Worm (Caenorhabditis elegans) whole organism, late embryonic: Measurements from ENCODE around the gene F57F4.1.

Experiments used
- C38D4.7 ChIP-seq: fragments of 200-800 bp; sonication (Bioruptor generic); optimal IDR thresholded peaks from 2 replicates; lab custom pipeline; 2018; ENCODE audit warnings: mild to moderate bottlenecking, missing genetic modification characterization, moderate library complexity, missing compliant biosample characterization
- F13H6.1 ChIP-seq: sonication (generic microtip); optimal IDR thresholded peaks from 2 replicates; lab custom pipeline; 2016; ENCODE audit warnings: missing genetic modification characterization, missing compliant biosample characterization
- K02D7.2 ChIP-seq: sonication (generic microtip); optimal IDR thresholded peaks from 2 replicates; lab custom pipeline; 2017; ENCODE audit warnings: mild to moderate bottlenecking, missing genetic modification characterization, missing compliant biosample characterization
- T23F11.4 ChIP-seq: fragments of 200-800 bp; sonication (Bioruptor generic); optimal IDR thresholded peaks from 2 replicates; lab custom pipeline; 2018; ENCODE audit warnings: mild to moderate bottlenecking, missing genetic modification characterization, missing compliant biosample characterization
- Y22D7AL.16 ChIP-seq: sonication (generic microtip); optimal IDR thresholded peaks from 2 replicates; lab custom pipeline; 2016; ENCODE audit warnings: missing genetic modification characterization, missing compliant biosample characterization
- ama-1 ChIP-seq: fragments of 150-350 bp; optimal IDR thresholded peaks from 2 replicates; lab custom pipeline; 2014
- ceh-14 ChIP-seq: sonication (generic microtip); optimal IDR thresholded peaks from 2 replicates; lab custom pipeline; 2016; ENCODE audit warnings: missing genotype, missing genetic modification characterization, missing compliant biosample characterization
- ceh-22 ChIP-seq: sonication (generic microtip); optimal IDR thresholded peaks from 2 replicates; lab custom pipeline; 2017; ENCODE audit warnings: missing biosample characterization, missing genetic modification characterization
- ceh-30 ChIP-seq: fragments of 150-350 bp; optimal IDR thresholded peaks from 2 replicates; lab custom pipeline; 2014; ENCODE audit warnings: missing biosample characterization, missing genetic modification characterization
- ceh-31 ChIP-seq: sonication (generic microtip); optimal IDR thresholded peaks from 2 replicates; lab custom pipeline; 2016; ENCODE audit warnings: missing genetic modification characterization, missing compliant biosample characterization
- ceh-45 ChIP-seq: fragments of 200-800 bp; sonication (Bioruptor generic); IDR thresholded peaks from 2 replicates; pipeline ENCODE4 v1.3.6; 2022; ENCODE audit warnings: missing genetic modification reagents, missing genetic modification characterization, missing compliant biosample characterization
- che-1 ChIP-seq: sonication (generic microtip); optimal IDR thresholded peaks from 2 replicates; lab custom pipeline; 2016; ENCODE audit warnings: mild to moderate bottlenecking, missing genetic modification characterization, missing compliant biosample characterization
- dmd-4 ChIP-seq: sonication (generic microtip); optimal IDR thresholded peaks from 2 replicates; lab custom pipeline; 2016; ENCODE audit warnings: borderline replicate concordance, missing genetic modification characterization, missing compliant biosample characterization
- elt-2 ChIP-seq: sonication (generic microtip); optimal IDR thresholded peaks from 2 replicates; lab custom pipeline; 2016; ENCODE audit warnings: missing genetic modification reagents, missing genetic modification characterization, missing compliant biosample characterization
- ets-4 ChIP-seq: sonication (generic microtip); optimal IDR thresholded peaks from 2 replicates; lab custom pipeline; 2016; ENCODE audit warnings: missing genetic modification characterization, missing compliant biosample characterization
- eyg-1 ChIP-seq: sonication (generic microtip); optimal IDR thresholded peaks from 2 replicates; lab custom pipeline; 2016; ENCODE audit warnings: missing genotype, missing genetic modification characterization, missing compliant biosample characterization
- fkh-6 ChIP-seq: sonication (generic microtip); optimal IDR thresholded peaks from 2 replicates; lab custom pipeline; 2016; ENCODE audit warnings: missing genetic modification characterization, missing compliant biosample characterization
- hlh-15 ChIP-seq: sonication (generic microtip); optimal IDR thresholded peaks from 2 replicates; lab custom pipeline; 2016; ENCODE audit warnings: missing genetic modification characterization, missing compliant biosample characterization
- hlh-30 ChIP-seq: sonication (generic microtip); optimal IDR thresholded peaks from 2 replicates; lab custom pipeline; 2017; ENCODE audit warnings: antibody characterized with exemption, missing genetic modification characterization, missing compliant biosample characterization; ENCODE audit not compliant: insufficient read depth
- hlh-8 ChIP-seq: sonication (generic microtip); optimal IDR thresholded peaks from 2 replicates; lab custom pipeline; 2016; ENCODE audit warnings: missing genotype, missing genetic modification characterization, missing compliant biosample characterization
- mec-3 ChIP-seq: sonication (generic microtip); optimal IDR thresholded peaks from 2 replicates; lab custom pipeline; 2016; ENCODE audit warnings: borderline replicate concordance, missing genetic modification characterization, missing compliant biosample characterization
- odd-2 ChIP-seq: sonication (generic microtip); optimal IDR thresholded peaks from 2 replicates; lab custom pipeline; 2017; ENCODE audit warnings: antibody characterized with exemption, mild to moderate bottlenecking, missing genetic modification characterization, missing compliant biosample characterization
- pag-3 ChIP-seq: sonication (generic microtip); optimal IDR thresholded peaks from 2 replicates; lab custom pipeline; 2016; ENCODE audit warnings: missing compliant biosample characterization, missing genetic modification characterization, borderline replicate concordance
- pax-1 ChIP-seq: fragments of 150-350 bp; optimal IDR thresholded peaks from 2 replicates; lab custom pipeline; 2014; ENCODE audit warnings: missing biosample characterization, missing genetic modification characterization
- pha-2 ChIP-seq: sonication (generic microtip); optimal IDR thresholded peaks from 2 replicates; lab custom pipeline; 2017; ENCODE audit warnings: mild to moderate bottlenecking, missing genetic modification characterization, missing compliant biosample characterization
- pqm-1 ChIP-seq: sonication (generic microtip); optimal IDR thresholded peaks from 2 replicates; lab custom pipeline; 2016; ENCODE audit warnings: missing genetic modification characterization, missing compliant biosample characterization
- ref-2 ChIP-seq: sonication (generic microtip); optimal IDR thresholded peaks from 2 replicates; lab custom pipeline; 2016; ENCODE audit warnings: missing genetic modification characterization, missing compliant biosample characterization
- rnt-1 ChIP-seq: sonication (generic microtip); optimal IDR thresholded peaks from 2 replicates; lab custom pipeline; 2016; ENCODE audit warnings: missing genetic modification characterization, missing compliant biosample characterization
- sox-2 ChIP-seq: fragments of 200-800 bp; sonication (Bioruptor generic); IDR thresholded peaks from 2 replicates; pipeline ENCODE4 v1.3.6; 2022; ENCODE audit warnings: missing genetic modification reagents, missing genetic modification characterization, missing compliant biosample characterization
- unc-42 ChIP-seq: sonication (generic microtip); optimal IDR thresholded peaks from 2 replicates; lab custom pipeline; 2016; ENCODE audit warnings: missing genotype, missing genetic modification characterization, missing compliant biosample characterization
- unc-86 ChIP-seq: sonication (generic microtip); optimal IDR thresholded peaks from 2 replicates; lab custom pipeline; 2016; ENCODE audit warnings: missing genetic modification characterization, missing compliant biosample characterization
- zip-5 ChIP-seq: sonication (generic microtip); optimal IDR thresholded peaks from 2 replicates; lab custom pipeline; 2016; ENCODE audit warnings: missing genetic modification characterization, missing compliant biosample characterization

The F57F4.1 gene

DNA sequence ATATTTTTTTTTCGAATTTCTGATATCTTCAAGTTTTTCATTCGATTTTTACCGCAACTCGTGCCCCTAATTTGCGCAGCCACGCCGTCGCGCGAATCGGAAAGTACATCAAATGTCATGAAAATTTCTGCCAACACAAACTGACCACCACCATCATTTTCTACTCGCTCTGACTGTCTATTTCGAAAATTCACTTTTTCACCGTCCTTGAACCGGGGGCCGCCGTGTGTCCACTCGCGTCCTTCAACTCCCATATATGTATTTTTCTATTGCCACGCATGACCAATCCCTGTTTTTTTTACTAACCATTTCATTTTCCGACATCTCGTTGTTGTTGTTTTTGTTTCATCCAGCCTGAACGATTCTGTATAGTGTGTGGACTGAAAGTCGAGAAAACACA is 40.7 kb upstream of the F57F4.1 start:
- TF ChIP-seq C38D4.7 (no peak), eyg-1 (tag; lab: Kevin White, UChicago) (no peak), ceh-45 (no peak), sox-2 (GFP tag; lab: Robert Waterston, UW) (no peak), ets-4 (tag; lab: Kevin White, UChicago) (no peak), zip-5 (tag; lab: Kevin White, UChicago) (no peak)

DNA sequence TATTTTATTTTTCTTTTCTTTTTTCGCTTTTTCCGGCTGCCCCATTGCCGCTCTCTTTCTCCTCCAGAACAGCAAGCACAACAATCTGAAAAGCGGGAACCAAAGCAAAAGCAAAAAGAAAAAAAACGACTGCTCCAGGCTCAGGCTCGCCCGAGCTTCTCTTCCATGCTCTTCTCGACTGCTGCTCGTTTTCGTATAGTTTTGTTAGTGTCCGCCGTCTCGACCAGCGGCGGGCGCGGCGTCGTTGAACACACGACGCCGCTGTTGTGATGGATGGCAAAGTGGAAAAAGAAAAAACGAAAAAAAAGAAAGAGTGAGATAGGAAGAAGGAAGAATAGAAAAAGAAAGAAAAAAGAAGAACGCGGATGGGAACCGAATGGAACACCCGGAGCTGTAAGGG is 40.2 kb upstream of the F57F4.1 start:
- no peak for TF ChIP-seq ceh-31 (tag; lab: Kevin White, UChicago)
- no peak for TF ChIP-seq hlh-8 (tag; lab: Kevin White, UChicago)
- TF ChIP-seq zip-5 (tag; lab: Kevin White, UChicago) = no peak
- no peak for TF ChIP-seq pqm-1 (tag; lab: Kevin White, UChicago)
- TF ChIP-seq hlh-15 (tag; lab: Kevin White, UChicago) = no peak
- no peak for TF ChIP-seq pag-3
- TF ChIP-seq Y22D7AL.16 (tag; lab: Kevin White, UChicago) = no peak
- no peak for TF ChIP-seq ceh-45
- no peak for TF ChIP-seq pha-2 (tag; lab: Kevin White, UChicago)

DNA sequence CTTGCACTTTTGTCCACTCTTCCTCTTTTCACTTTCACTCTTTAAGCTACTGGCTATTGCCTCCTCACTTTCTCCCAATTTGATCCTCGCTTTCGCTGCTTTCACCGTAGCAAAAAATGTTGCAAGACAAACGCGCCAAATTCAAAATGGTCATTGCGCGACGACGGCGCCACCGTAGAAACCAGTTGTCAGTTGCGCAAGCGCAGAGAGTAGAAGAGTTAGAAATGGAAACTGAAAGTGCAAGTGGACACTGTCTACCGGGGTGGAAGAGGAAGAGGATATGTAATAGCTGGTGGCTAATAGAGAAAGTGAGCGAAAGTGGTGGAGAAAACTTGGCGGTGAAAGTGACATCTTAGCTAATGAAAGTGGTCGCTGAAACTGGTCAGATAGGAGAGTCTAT is 39.1 kb upstream of the F57F4.1 start:
- peak; percentile 42 for TF ChIP-seq ceh-31 (tag; lab: Kevin White, UChicago)
- no peak for TF ChIP-seq pax-1 (tag; lab: Kevin White, UChicago)
- peak; percentile 94 for TF ChIP-seq F13H6.1 (tag; lab: Kevin White, UChicago)

DNA sequence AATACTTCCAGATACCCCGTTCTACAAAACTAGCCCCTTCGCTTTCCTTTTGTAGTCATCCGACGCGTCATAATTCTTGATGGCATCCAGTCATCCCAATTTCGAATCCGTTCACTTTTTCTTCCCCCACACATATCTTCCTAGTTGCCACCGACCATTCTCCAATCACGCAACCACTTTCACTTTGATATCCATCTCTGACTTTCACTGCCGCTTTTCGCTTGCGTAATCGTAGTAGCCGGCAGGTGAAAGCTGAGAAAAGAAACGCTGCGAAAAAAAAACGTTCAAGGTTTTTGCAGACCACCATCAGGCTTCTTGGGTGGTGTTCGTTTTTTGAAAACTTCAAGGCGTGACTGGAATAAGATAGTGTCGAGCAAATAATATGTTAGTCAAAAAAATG is 37.9 kb upstream of the F57F4.1 start:
- TF ChIP-seq ceh-22 (tag; lab: Kevin White, UChicago) = no peak
- no peak for TF ChIP-seq mec-3 (tag; lab: Kevin White, UChicago)
- no peak for TF ChIP-seq unc-42 (tag; lab: Kevin White, UChicago)
- TF ChIP-seq ref-2 (tag; lab: Kevin White, UChicago) = peak; percentile 17
- peak; percentile 6 for TF ChIP-seq F13H6.1 (tag; lab: Kevin White, UChicago)
- peak; percentile 55 for TF ChIP-seq rnt-1 (tag; lab: Kevin White, UChicago)

DNA sequence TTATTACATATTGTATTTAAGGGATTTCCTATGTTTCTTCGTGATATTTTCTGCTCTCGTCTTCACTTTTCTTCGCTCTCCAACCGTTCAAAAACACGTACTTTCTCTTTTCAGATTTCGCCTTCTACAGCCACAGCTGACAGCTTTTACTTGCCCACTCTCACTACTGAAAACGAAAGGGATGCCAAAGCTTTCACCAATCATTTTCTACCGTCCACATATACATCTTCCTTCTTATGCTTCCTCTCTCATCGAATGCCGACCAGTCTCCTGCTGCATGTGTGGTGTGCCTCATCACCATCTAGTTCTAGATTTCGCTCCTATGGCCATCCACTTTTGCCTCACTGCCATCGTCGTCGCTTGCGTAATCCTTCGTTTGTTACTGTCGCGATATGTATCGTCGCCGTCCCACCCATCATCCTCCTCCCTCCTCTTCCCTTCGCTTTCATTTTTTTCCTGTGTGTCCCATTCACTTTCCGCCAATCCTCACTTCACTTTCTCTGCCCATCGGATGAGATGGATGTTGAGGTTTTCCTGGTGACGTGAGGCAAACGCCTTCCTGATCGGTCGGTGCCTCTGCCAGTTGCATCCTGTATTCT is 37.0 kb upstream of the F57F4.1 start:
- TF ChIP-seq K02D7.2 (tag; lab: Kevin White, UChicago) = no peak
- no peak for TF ChIP-seq eyg-1 (tag; lab: Kevin White, UChicago)
- TF ChIP-seq odd-2 = no peak
- peak; percentile 60 for TF ChIP-seq F13H6.1 (tag; lab: Kevin White, UChicago)
- peak; percentile 20 for TF ChIP-seq ceh-31 (tag; lab: Kevin White, UChicago)
- TF ChIP-seq ets-4 (tag; lab: Kevin White, UChicago) = no peak
- TF ChIP-seq hlh-30 (tag; lab: Kevin White, UChicago) = no peak

DNA sequence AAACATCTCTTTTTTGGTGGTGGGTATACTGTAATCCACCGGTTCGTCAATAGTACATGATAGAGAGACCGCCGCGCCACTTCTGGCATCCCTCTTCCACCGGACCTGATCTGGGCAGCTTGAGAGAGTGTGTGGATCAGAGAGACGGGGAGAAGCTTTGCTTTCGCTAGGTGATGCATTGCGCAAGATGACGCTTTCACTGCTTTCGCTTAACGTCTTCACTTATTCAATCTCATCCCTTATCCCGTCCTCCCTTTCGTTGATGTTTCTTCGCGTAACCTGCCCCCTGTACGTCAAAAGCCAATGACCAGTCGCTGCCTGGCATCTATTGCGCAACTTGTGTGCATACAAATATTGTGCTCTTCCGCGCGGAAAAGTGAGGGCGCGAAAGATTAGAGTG is 36.1 kb upstream of the F57F4.1 start:
- TF ChIP-seq rnt-1 (tag; lab: Kevin White, UChicago) (no peak), che-1 (tag; lab: Kevin White, UChicago) (no peak), ref-2 (tag; lab: Kevin White, UChicago) (peak; percentile 75), F13H6.1 (tag; lab: Kevin White, UChicago) (peak; percentile 78), K02D7.2 (tag; lab: Kevin White, UChicago) (no peak), fkh-6 (tag; lab: Kevin White, UChicago) (no peak), dmd-4 (peak; percentile 4), T23F11.4 (GFP tag; lab: Kevin White, UChicago) (no peak), elt-2 (tag; lab: Kevin White, UChicago) (no peak)

DNA sequence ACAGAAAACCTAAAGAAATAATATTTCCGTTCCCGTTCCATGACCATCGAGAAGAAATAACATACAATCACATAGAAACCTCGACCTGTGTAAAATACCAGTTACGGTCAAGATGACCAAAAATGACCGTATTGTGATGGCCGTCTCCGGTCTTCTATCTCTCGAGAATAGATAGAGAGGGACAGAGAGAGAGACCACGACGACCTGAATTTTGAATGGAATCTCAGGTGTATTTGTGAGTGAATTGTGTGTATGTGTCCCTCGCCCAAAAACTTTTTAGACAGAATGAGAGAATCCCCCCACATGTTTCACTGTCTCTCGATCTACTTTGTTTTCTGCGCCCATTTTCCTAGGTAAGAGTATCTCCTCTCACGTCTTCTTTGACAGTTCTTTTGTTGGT is 35.5 kb upstream of the F57F4.1 start:
- TF ChIP-seq unc-86 (tag; lab: Kevin White, UChicago) (no peak), ceh-22 (tag; lab: Kevin White, UChicago) (no peak), pqm-1 (tag; lab: Kevin White, UChicago) (no peak), C38D4.7 (no peak), ceh-14 (no peak), ama-1 (lab: Kevin White, UChicago) (no peak), ref-2 (tag; lab: Kevin White, UChicago) (no peak), ceh-30 (tag; lab: Kevin White, UChicago) (no peak), zip-5 (tag; lab: Kevin White, UChicago) (no peak)
